Worm (Caenorhabditis elegans) whole organism, late embryonic: ENCODE results near the gene cdf-2.
A peak's percentile ranks its signal among the peaks of the same experiment; 100 is the strongest.

ENCODE experiments used
- C08G9.2 ChIP-seq: sonication (generic microtip); optimal IDR thresholded peaks from 2 replicates; lab custom pipeline; 2016; ENCODE audit warnings: mild to moderate bottlenecking, missing genetic modification characterization, moderate library complexity, missing compliant biosample characterization
- C38D4.7 ChIP-seq: fragments of 200-800 bp; sonication (Bioruptor generic); optimal IDR thresholded peaks from 2 replicates; lab custom pipeline; 2018; ENCODE audit warnings: mild to moderate bottlenecking, missing genetic modification characterization, moderate library complexity, missing compliant biosample characterization
- F13H6.1 ChIP-seq: sonication (generic microtip); optimal IDR thresholded peaks from 2 replicates; lab custom pipeline; 2016; ENCODE audit warnings: missing genetic modification characterization, missing compliant biosample characterization
- T23F11.4 ChIP-seq: fragments of 200-800 bp; sonication (Bioruptor generic); optimal IDR thresholded peaks from 2 replicates; lab custom pipeline; 2018; ENCODE audit warnings: mild to moderate bottlenecking, missing genetic modification characterization, missing compliant biosample characterization
- Y22D7AL.16 ChIP-seq: sonication (generic microtip); optimal IDR thresholded peaks from 2 replicates; lab custom pipeline; 2016; ENCODE audit warnings: missing genetic modification characterization, missing compliant biosample characterization
- ahr-1 ChIP-seq: sonication (generic microtip); optimal IDR thresholded peaks from 2 replicates; lab custom pipeline; 2016; ENCODE audit warnings: missing genetic modification characterization, missing compliant biosample characterization
- ama-1 ChIP-seq: fragments of 150-350 bp; optimal IDR thresholded peaks from 2 replicates; lab custom pipeline; 2014
- ceh-14 ChIP-seq: sonication (generic microtip); optimal IDR thresholded peaks from 2 replicates; lab custom pipeline; 2016; ENCODE audit warnings: missing genotype, missing genetic modification characterization, missing compliant biosample characterization
- ceh-18 ChIP-seq: sonication (generic microtip); optimal IDR thresholded peaks from 2 replicates; lab custom pipeline; 2016; ENCODE audit warnings: missing genetic modification characterization, missing compliant biosample characterization
- ceh-19 ChIP-seq: fragments of 200-800 bp; sonication (Bioruptor generic); optimal IDR thresholded peaks from 2 replicates; lab custom pipeline; 2018; ENCODE audit warnings: mild to moderate bottlenecking, missing genetic modification characterization, missing compliant biosample characterization
- ceh-22 ChIP-seq: sonication (generic microtip); optimal IDR thresholded peaks from 2 replicates; lab custom pipeline; 2017; ENCODE audit warnings: missing biosample characterization, missing genetic modification characterization
- ceh-30 ChIP-seq: fragments of 150-350 bp; optimal IDR thresholded peaks from 2 replicates; lab custom pipeline; 2014; ENCODE audit warnings: missing biosample characterization, missing genetic modification characterization
- ceh-31 ChIP-seq: sonication (generic microtip); optimal IDR thresholded peaks from 2 replicates; lab custom pipeline; 2016; ENCODE audit warnings: missing genetic modification characterization, missing compliant biosample characterization
- ceh-34 ChIP-seq: sonication (generic microtip); optimal IDR thresholded peaks from 2 replicates; lab custom pipeline; 2016; ENCODE audit warnings: mild to moderate bottlenecking, missing genetic modification characterization, missing compliant biosample characterization
- ceh-48 ChIP-seq: sonication (generic microtip); optimal IDR thresholded peaks from 2 replicates; lab custom pipeline; 2016; ENCODE audit warnings: missing genetic modification characterization, inconsistent platforms, missing compliant biosample characterization
- ceh-9 ChIP-seq: sonication (generic microtip); optimal IDR thresholded peaks from 2 replicates; lab custom pipeline; 2016; ENCODE audit warnings: mild to moderate bottlenecking, missing genetic modification characterization, inconsistent platforms, missing compliant biosample characterization
- che-1 ChIP-seq: sonication (generic microtip); optimal IDR thresholded peaks from 2 replicates; lab custom pipeline; 2016; ENCODE audit warnings: mild to moderate bottlenecking, missing genetic modification characterization, missing compliant biosample characterization
- dve-1 ChIP-seq: sonication (generic microtip); optimal IDR thresholded peaks from 2 replicates; lab custom pipeline; 2017; ENCODE audit warnings: antibody characterized with exemption, mild to moderate bottlenecking, missing genetic modification characterization, missing compliant biosample characterization
- elt-2 ChIP-seq: sonication (generic microtip); optimal IDR thresholded peaks from 2 replicates; lab custom pipeline; 2016; ENCODE audit warnings: missing genetic modification reagents, missing genetic modification characterization, missing compliant biosample characterization
- ets-4 ChIP-seq: sonication (generic microtip); optimal IDR thresholded peaks from 2 replicates; lab custom pipeline; 2016; ENCODE audit warnings: missing genetic modification characterization, missing compliant biosample characterization
- fax-1 ChIP-seq: sonication (generic microtip); optimal IDR thresholded peaks from 2 replicates; lab custom pipeline; 2016; ENCODE audit warnings: missing genotype, missing genetic modification characterization, missing compliant biosample characterization
- fkh-10 ChIP-seq: fragments of 150-350 bp; optimal IDR thresholded peaks from 2 replicates; lab custom pipeline; 2014; ENCODE audit warnings: missing biosample characterization, missing genetic modification reagents, missing genetic modification characterization
- gmeb-2 ChIP-seq: sonication (generic microtip); optimal IDR thresholded peaks from 2 replicates; lab custom pipeline; 2016; ENCODE audit warnings: missing genetic modification characterization, inconsistent platforms, missing compliant biosample characterization
- hlh-13 ChIP-seq: fragments of 200-800 bp; sonication (Bioruptor generic); optimal IDR thresholded peaks from 2 replicates; lab custom pipeline; 2018; ENCODE audit warnings: mild to moderate bottlenecking, missing genetic modification characterization, missing compliant biosample characterization
- hlh-30 ChIP-seq: sonication (generic microtip); optimal IDR thresholded peaks from 2 replicates; lab custom pipeline; 2017; ENCODE audit warnings: antibody characterized with exemption, missing genetic modification characterization, missing compliant biosample characterization; ENCODE audit not compliant: insufficient read depth
- hlh-6 ChIP-seq: sonication (generic microtip); optimal IDR thresholded peaks from 2 replicates; lab custom pipeline; 2016; ENCODE audit warnings: missing genotype, missing genetic modification characterization, missing compliant biosample characterization
- hlh-8 ChIP-seq: sonication (generic microtip); optimal IDR thresholded peaks from 2 replicates; lab custom pipeline; 2016; ENCODE audit warnings: missing genotype, missing genetic modification characterization, missing compliant biosample characterization
- mec-3 ChIP-seq: sonication (generic microtip); optimal IDR thresholded peaks from 2 replicates; lab custom pipeline; 2016; ENCODE audit warnings: borderline replicate concordance, missing genetic modification characterization, missing compliant biosample characterization
- nfya-1 ChIP-seq: sonication (generic microtip); optimal IDR thresholded peaks from 2 replicates; lab custom pipeline; 2017; ENCODE audit warnings: missing genetic modification characterization, mild to moderate bottlenecking, missing compliant biosample characterization, antibody characterized with exemption, moderate library complexity
- nhr-11 ChIP-seq: fragments of 150-350 bp; optimal IDR thresholded peaks from 2 replicates; lab custom pipeline; 2014; ENCODE audit warnings: missing biosample characterization, missing genetic modification characterization
- nhr-232 ChIP-seq: sonication (generic microtip); optimal IDR thresholded peaks from 2 replicates; lab custom pipeline; 2016; ENCODE audit warnings: missing genetic modification characterization, missing compliant biosample characterization
- odd-2 ChIP-seq: sonication (generic microtip); optimal IDR thresholded peaks from 2 replicates; lab custom pipeline; 2017; ENCODE audit warnings: antibody characterized with exemption, mild to moderate bottlenecking, missing genetic modification characterization, missing compliant biosample characterization
- pat-9 ChIP-seq: fragments of 200-800 bp; sonication (Bioruptor generic); optimal IDR thresholded peaks from 2 replicates; lab custom pipeline; 2018; ENCODE audit warnings: mild to moderate bottlenecking, missing genetic modification characterization, moderate library complexity, missing compliant biosample characterization
- pax-1 ChIP-seq: fragments of 150-350 bp; optimal IDR thresholded peaks from 2 replicates; lab custom pipeline; 2014; ENCODE audit warnings: missing biosample characterization, missing genetic modification characterization
- pros-1 ChIP-seq: fragments of 150-350 bp; optimal IDR thresholded peaks from 2 replicates; lab custom pipeline; 2014; ENCODE audit warnings: missing biosample characterization, missing genetic modification reagents, missing genetic modification characterization
- rnt-1 ChIP-seq: sonication (generic microtip); optimal IDR thresholded peaks from 2 replicates; lab custom pipeline; 2016; ENCODE audit warnings: missing genetic modification characterization, missing compliant biosample characterization
- syd-9 ChIP-seq: sonication (generic microtip); optimal IDR thresholded peaks from 2 replicates; lab custom pipeline; 2016; ENCODE audit warnings: mild to moderate bottlenecking, missing genetic modification characterization, moderate library complexity, missing compliant biosample characterization
- tbx-2 ChIP-seq: sonication (generic microtip); optimal IDR thresholded peaks from 2 replicates; lab custom pipeline; 2016; ENCODE audit warnings: missing genetic modification characterization, missing compliant biosample characterization
- tbx-7 ChIP-seq: sonication (generic microtip); optimal IDR thresholded peaks from 2 replicates; lab custom pipeline; 2016; ENCODE audit warnings: missing genotype, missing genetic modification characterization, missing compliant biosample characterization
- ttx-3 ChIP-seq: sonication (generic microtip); optimal IDR thresholded peaks from 2 replicates; lab custom pipeline; 2016; ENCODE audit warnings: missing genetic modification reagents, missing genetic modification characterization, missing compliant biosample characterization
- unc-3 ChIP-seq, 2 experiments: fragments of 200-800 bp in 1 of 2; sonication (Bioruptor generic) in 1 of 2; sonication (generic microtip) in 1 of 2; conservative IDR thresholded peaks in 1 of 2; optimal IDR thresholded peaks in 1 of 2; 2 replicates each; pipeline versions ENCODE4 v1.3.6 to Lab custom; 2016 to 2022; ENCODE audit warnings: missing compliant biosample characterization in 2 of 2, missing genetic modification characterization in 2 of 2, missing genetic modification reagents in 1 of 2
- unc-42 ChIP-seq: sonication (generic microtip); optimal IDR thresholded peaks from 2 replicates; lab custom pipeline; 2016; ENCODE audit warnings: missing genotype, missing genetic modification characterization, missing compliant biosample characterization
- unc-55 ChIP-seq: sonication (generic microtip); optimal IDR thresholded peaks from 2 replicates; lab custom pipeline; 2017; ENCODE audit warnings: missing biosample characterization, missing genetic modification reagents, missing genetic modification characterization
- ztf-16 ChIP-seq: sonication (generic microtip); optimal IDR thresholded peaks from 2 replicates; lab custom pipeline; 2017; ENCODE audit warnings: missing genetic modification characterization, missing compliant biosample characterization

Gene cdf-2

DNA sequence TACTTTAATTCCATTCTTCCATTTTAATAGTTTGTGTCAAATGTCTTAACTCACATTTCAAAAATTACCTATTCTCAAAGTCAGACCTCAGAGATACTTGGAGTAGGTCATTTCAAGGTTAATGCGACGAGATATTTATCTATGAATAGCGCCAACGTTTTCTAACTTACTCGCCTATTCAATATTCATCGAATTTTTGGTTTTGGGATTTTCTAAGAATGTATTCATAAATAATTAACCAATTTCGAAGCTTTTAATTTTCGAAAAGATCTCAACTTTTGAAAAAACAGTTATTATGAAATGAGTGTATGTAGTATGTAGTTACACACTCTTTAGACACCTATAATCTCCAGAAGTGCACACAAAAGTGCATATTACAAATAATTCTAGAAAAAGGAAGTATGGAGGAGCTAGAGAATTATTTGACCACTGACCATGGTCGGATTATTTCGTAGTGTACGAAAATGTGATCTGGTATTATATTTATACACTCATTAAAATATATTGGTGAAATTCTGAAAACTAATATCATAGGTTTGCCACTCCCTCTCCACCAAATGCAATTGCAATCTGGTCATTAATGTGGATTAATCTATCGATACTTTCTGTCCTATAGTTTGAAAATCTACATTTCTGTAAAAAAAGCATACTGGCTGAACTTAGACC is 45.9 kb upstream of the cdf-2 start:
- TF ChIP-seq pat-9 (tag; lab: Kevin White, UChicago) (no peak), ztf-16 (tag; lab: Kevin White, UChicago) (no peak), C08G9.2 (tag; lab: Kevin White, UChicago) (no peak), ceh-22 (tag; lab: Kevin White, UChicago) (no peak), ttx-3 (tag; lab: Kevin White, UChicago) (no peak), ahr-1 (tag; lab: Kevin White, UChicago) (no peak), ceh-31 (tag; lab: Kevin White, UChicago) (no peak), ceh-18 (tag; lab: Kevin White, UChicago) (no peak), ceh-19 (GFP tag; lab: Kevin White, UChicago) (no peak), nhr-232 (tag; lab: Kevin White, UChicago) (no peak), tbx-7 (no peak), ceh-34 (tag; lab: Kevin White, UChicago) (no peak), ama-1 (no peak), hlh-6 (no peak), fax-1 (tag; lab: Kevin White, UChicago) (no peak), ceh-14 (tag; lab: Kevin White, UChicago) (no peak), nfya-1 (tag; lab: Kevin White, UChicago) (no peak), dve-1 (tag; lab: Kevin White, UChicago) (no peak)

DNA sequence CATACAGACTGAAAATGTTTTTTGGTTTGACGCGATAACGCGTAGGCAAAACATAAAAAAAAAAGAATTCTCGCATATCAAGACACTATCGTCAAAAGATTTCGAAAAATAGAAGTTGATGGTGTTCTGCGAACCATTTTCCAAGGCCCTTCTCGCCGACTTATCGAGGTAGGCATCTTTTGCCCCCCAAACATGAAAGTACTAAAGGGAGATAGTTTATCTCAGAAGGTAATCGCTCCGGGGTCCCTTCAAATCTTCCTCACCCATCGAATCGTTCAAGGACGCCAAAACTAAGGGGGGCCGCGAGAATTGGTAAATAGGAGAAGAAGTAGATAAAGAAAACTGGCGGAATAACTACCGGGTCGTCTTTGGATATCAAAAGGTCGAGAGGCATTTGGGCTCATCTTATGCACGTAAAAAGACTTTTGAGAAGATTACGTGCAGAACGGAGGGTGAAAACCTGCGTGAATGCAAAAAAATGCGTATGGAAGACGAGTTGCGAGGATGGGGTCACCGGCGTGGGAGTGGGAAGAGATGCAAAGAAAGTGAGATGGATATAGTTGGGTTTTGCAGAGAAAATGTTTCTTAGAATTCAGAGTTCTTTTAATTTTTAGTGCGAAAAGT is 44.8 kb upstream of the cdf-2 start:
- TF ChIP-seq ceh-9 (tag; lab: Kevin White, UChicago): no peak
- no peak for TF ChIP-seq pax-1 (tag; lab: Kevin White, UChicago)
- peak; percentile 42 for TF ChIP-seq rnt-1 (tag; lab: Kevin White, UChicago)

DNA sequence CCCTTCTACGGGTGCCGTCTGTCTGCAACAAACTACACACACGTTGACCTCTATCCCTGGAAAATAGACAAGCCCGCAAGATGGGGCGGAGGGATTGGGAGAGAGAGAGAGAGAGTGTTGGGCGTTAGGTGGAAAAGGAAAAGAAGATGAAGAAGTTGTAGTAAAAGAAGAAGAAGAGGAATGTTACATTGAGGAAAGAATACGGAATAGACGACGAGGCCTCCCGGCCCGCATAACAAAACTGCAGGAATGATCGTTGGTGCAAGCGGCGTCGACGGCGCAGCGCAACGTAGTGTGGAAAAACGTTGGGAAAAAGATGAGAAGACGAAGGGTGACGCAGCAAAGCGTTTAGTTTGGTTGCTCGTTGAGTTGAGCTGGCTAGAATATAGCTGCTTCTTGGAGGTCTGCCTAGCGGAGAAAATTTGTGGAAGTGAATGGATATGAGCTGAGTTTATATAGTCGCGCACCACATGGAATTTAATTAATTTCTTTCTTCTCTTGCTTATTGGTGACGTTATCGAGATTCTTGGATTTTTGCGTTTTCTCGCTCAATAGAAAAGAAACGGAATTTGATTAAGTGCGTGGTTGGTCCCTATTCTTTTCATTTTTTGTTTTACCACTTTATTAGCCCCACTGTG is 43.5 kb upstream of the cdf-2 start:
- TF ChIP-seq tbx-2 (tag; lab: Kevin White, UChicago) (peak; percentile 77), hlh-6 (no peak), ceh-9 (tag; lab: Kevin White, UChicago) (no peak), hlh-13 (GFP tag; lab: Kevin White, UChicago) (no peak), ets-4 (tag; lab: Kevin White, UChicago) (no peak), fkh-10 (no peak), unc-55 (GFP tag; lab: Kevin White, UChicago) (peak; percentile 45), ceh-14 (tag; lab: Kevin White, UChicago) (peak; percentile 73), elt-2 (tag; lab: Kevin White, UChicago) (no peak), nhr-232 (tag; lab: Kevin White, UChicago) (no peak), dve-1 (tag; lab: Kevin White, UChicago) (no peak), nhr-11 (no peak), ceh-30 (no peak), C38D4.7 (GFP tag; lab: Kevin White, UChicago) (peak; percentile 23), unc-3 (GFP tag; conservative IDR thresholded peaks at IDR 0.05; lab: Robert Waterston, UW) (no peak), unc-3 (tag; optimal IDR thresholded peaks at IDR 0.05; lab: Kevin White, UChicago) (no peak), unc-42 (tag; lab: Kevin White, UChicago) (peak; percentile 92), ceh-48 (tag; lab: Kevin White, UChicago) (no peak), pros-1 (tag; lab: Kevin White, UChicago) (no peak), syd-9 (tag; lab: Kevin White, UChicago) (no peak), che-1 (tag; lab: Kevin White, UChicago) (peak; percentile 1), hlh-8 (peak; percentile 37), nfya-1 (tag; lab: Kevin White, UChicago) (peak; percentile 65), rnt-1 (tag; lab: Kevin White, UChicago) (peak; percentile 70), tbx-7 (no peak), ceh-18 (tag; lab: Kevin White, UChicago) (peak; percentile 84), hlh-30 (tag; lab: Kevin White, UChicago) (no peak), mec-3 (tag; lab: Kevin White, UChicago) (no peak), ama-1 (no peak), ttx-3 (tag; lab: Kevin White, UChicago) (no peak), odd-2 (tag; lab: Kevin White, UChicago) (no peak), Y22D7AL.16 (tag; lab: Kevin White, UChicago) (no peak), gmeb-2 (tag; lab: Kevin White, UChicago) (no peak), F13H6.1 (peak; percentile 51), T23F11.4 (no peak)
